Fruit fly (Drosophila melanogaster) whole organism, embryonic: ENCODE results near the gene CG12519.

Experiments
- Ada2b ChIP-seq: fragments of 200-800 bp; sonication (Bioruptor generic); IDR thresholded peaks from 2 replicates; pipeline ENCODE4 v1.3.6; 2022; ENCODE audit warnings: missing biosample characterization, missing genetic modification characterization
- CG11085 ChIP-seq: fragments of 200-800 bp; sonication (Bioruptor generic); IDR thresholded peaks from 2 replicates; pipeline ENCODE4 v1.3.6; 2022; ENCODE audit warnings: missing biosample characterization, missing genetic modification characterization
- CG12071 ChIP-seq: fragments of 200-800 bp; sonication (Bioruptor generic); optimal IDR thresholded peaks from 3 replicates; lab custom pipeline; 2018; ENCODE audit warnings: missing biosample characterization, mild to moderate bottlenecking, missing genetic modification characterization
- CG12391 ChIP-seq: fragments of 200-800 bp; sonication (Bioruptor generic); optimal IDR thresholded peaks from 3 replicates; lab custom pipeline; 2018; ENCODE audit warnings: missing biosample characterization, mild to moderate bottlenecking, missing genetic modification characterization, moderate library complexity
- CG13894 ChIP-seq: fragments of 200-800 bp; sonication (Bioruptor generic); optimal IDR thresholded peaks from 3 replicates; lab custom pipeline; 2018; ENCODE audit warnings: missing biosample characterization, mild to moderate bottlenecking, missing genetic modification characterization, moderate library complexity
- CG14050 ChIP-seq: fragments of 200-800 bp; sonication (Bioruptor generic); IDR thresholded peaks from 3 replicates; pipeline ENCODE4 v1.3.6; 2022; ENCODE audit warnings: missing biosample characterization, missing genetic modification characterization
- CG14667 ChIP-seq: fragments of 200-800 bp; sonication (Bioruptor generic); IDR thresholded peaks from 2 replicates; pipeline ENCODE4 v1.3.6; 2022; ENCODE audit warnings: missing biosample characterization, missing genetic modification characterization
- CG15601 ChIP-seq: fragments of 200-800 bp; sonication (Bioruptor generic); optimal IDR thresholded peaks from 3 replicates; lab custom pipeline; 2019; ENCODE audit warnings: missing biosample characterization, mild to moderate bottlenecking, missing genetic modification characterization, moderate library complexity
- CG1647 ChIP-seq: fragments of 200-800 bp; sonication (Bioruptor generic); optimal IDR thresholded peaks from 3 replicates; lab custom pipeline; 2016; ENCODE audit warnings: missing biosample characterization, missing genetic modification characterization
- CG17568 ChIP-seq: fragments of 200-800 bp; sonication (Bioruptor generic); optimal IDR thresholded peaks from 2 replicates; lab custom pipeline; 2018; ENCODE audit warnings: missing biosample characterization, mild to moderate bottlenecking, missing genetic modification characterization, moderate library complexity
- CG1792 ChIP-seq: fragments of 200-800 bp; sonication (Bioruptor generic); optimal IDR thresholded peaks from 2 replicates; lab custom pipeline; 2016; ENCODE audit warnings: missing biosample characterization, missing genetic modification characterization
- CG2202 ChIP-seq: fragments of 200-800 bp; sonication (Bioruptor generic); optimal IDR thresholded peaks from 2 replicates; lab custom pipeline; 2018; ENCODE audit warnings: missing biosample characterization, mild to moderate bottlenecking, missing genetic modification characterization
- CG2678 ChIP-seq: fragments of 200-800 bp; sonication (Bioruptor generic); optimal IDR thresholded peaks from 3 replicates; lab custom pipeline; 2019; ENCODE audit warnings: missing biosample characterization, mild to moderate bottlenecking, missing genetic modification characterization, moderate library complexity
- CG30020 ChIP-seq: fragments of 200-800 bp; optimal IDR thresholded peaks from 2 replicates; lab custom pipeline; 2019; ENCODE audit warnings: missing biosample characterization, mild to moderate bottlenecking, missing genetic modification characterization, moderate library complexity
- CG31224 ChIP-seq: fragments of 200-800 bp; sonication (Bioruptor generic); IDR thresholded peaks from 2 replicates; pipeline ENCODE4 v1.3.6; 2022; ENCODE audit warnings: missing biosample characterization, missing genetic modification characterization
- CG34422 ChIP-seq: fragments of 200-800 bp; sonication (Bioruptor generic); IDR thresholded peaks from 3 replicates; pipeline ENCODE4 v1.3.6; 2022; ENCODE audit warnings: missing biosample characterization, missing genetic modification characterization
- CG42726 ChIP-seq: fragments of 200-800 bp; sonication (Bioruptor generic); IDR thresholded peaks from 2 replicates; pipeline ENCODE4 v1.3.6; 2022; ENCODE audit warnings: missing biosample characterization, missing genetic modification characterization; ENCODE audit not compliant: partially characterized antibody
- CG6272 ChIP-seq: fragments of 200-800 bp; sonication (Bioruptor generic); IDR thresholded peaks from 2 replicates; pipeline ENCODE4 v1.3.6; 2022; ENCODE audit warnings: missing biosample characterization, missing genetic modification characterization
- CG7372 ChIP-seq: fragments of 200-800 bp; sonication (Bioruptor generic); IDR thresholded peaks from 2 replicates; pipeline ENCODE4 v1.3.6; 2022; ENCODE audit warnings: missing biosample characterization, missing genetic modification characterization
- CG9609 ChIP-seq: fragments of 200-800 bp; sonication (Bioruptor generic); optimal IDR thresholded peaks from 3 replicates; lab custom pipeline; 2016; ENCODE audit warnings: missing biosample characterization, missing genetic modification characterization
- Dip3 ChIP-seq: fragments of 200-800 bp; sonication (Bioruptor generic); optimal IDR thresholded peaks from 3 replicates; lab custom pipeline; 2016; ENCODE audit warnings: missing biosample characterization, missing genetic modification characterization
- HLH3B ChIP-seq: fragments of 200-800 bp; sonication (Bioruptor generic); IDR thresholded peaks from 2 replicates; pipeline ENCODE4 v1.3.6; 2022; ENCODE audit warnings: missing biosample characterization, missing genetic modification characterization
- HLH4C ChIP-seq: fragments of 200-800 bp; sonication (Bioruptor generic); IDR thresholded peaks from 3 replicates; pipeline ENCODE4 v1.3.6; 2022; ENCODE audit warnings: missing biosample characterization, missing genetic modification characterization; ENCODE audit not compliant: partially characterized antibody
- Lhr ChIP-seq: fragments of 200-800 bp; sonication (Bioruptor generic); optimal IDR thresholded peaks from 3 replicates; lab custom pipeline; 2017; ENCODE audit warnings: mild to moderate bottlenecking, missing biosample characterization, missing genetic modification reagents, missing genetic modification characterization
- Lim3 ChIP-seq: fragments of 200-800 bp; sonication (Bioruptor generic); IDR thresholded peaks from 2 replicates; pipeline ENCODE4 v1.3.6; 2022; ENCODE audit warnings: missing biosample characterization, missing genetic modification characterization
- Myb ChIP-seq: fragments of 200-800 bp; sonication (Bioruptor generic); optimal IDR thresholded peaks from 2 replicates; lab custom pipeline; 2016; ENCODE audit warnings: missing biosample characterization, missing genetic modification characterization
- NK7.1 ChIP-seq: fragments of 200-800 bp; sonication (Bioruptor generic); optimal IDR thresholded peaks from 3 replicates; lab custom pipeline; 2016; ENCODE audit warnings: missing biosample characterization, missing genetic modification characterization
- PHDP ChIP-seq: fragments of 200-800 bp; sonication (Bioruptor generic); optimal IDR thresholded peaks from 3 replicates; lab custom pipeline; 2018; ENCODE audit warnings: missing biosample characterization, mild to moderate bottlenecking, missing genetic modification characterization, moderate library complexity
- Ssrp ChIP-seq: fragments of 200-800 bp; sonication (Bioruptor generic); optimal IDR thresholded peaks from 2 replicates; lab custom pipeline; 2018; ENCODE audit warnings: missing biosample characterization, mild to moderate bottlenecking, missing genetic modification characterization, moderate library complexity
- Stat92E ChIP-seq, 3 experiments: fragments of >200 bp in 2 of 3; fragments of 200-800 bp in 1 of 3; sonication (Bioruptor generic) in 1 of 3; optimal IDR thresholded peaks; 2 replicates each; lab custom pipeline; 2017 to 2019; ENCODE audit warnings: missing biosample characterization in 3 of 3, missing genetic modification characterization in 3 of 3, mild to moderate bottlenecking in 1 of 3, moderate library complexity in 1 of 3
- ap ChIP-seq: fragments of 200-800 bp; sonication (Bioruptor generic); IDR thresholded peaks from 2 replicates; pipeline ENCODE4 v1.3.6; 2022; ENCODE audit warnings: missing biosample characterization, missing genetic modification characterization
- ash1 ChIP-seq: fragments of 200-800 bp; sonication (Bioruptor generic); optimal IDR thresholded peaks from 2 replicates; lab custom pipeline; 2018; ENCODE audit warnings: missing biosample characterization, mild to moderate bottlenecking, missing genetic modification characterization
- az2 ChIP-seq: fragments of 200-800 bp; sonication (Bioruptor generic); optimal IDR thresholded peaks from 3 replicates; lab custom pipeline; 2016; ENCODE audit warnings: missing biosample characterization, missing genetic modification characterization
- caup ChIP-seq: fragments of 200-800 bp; sonication (Bioruptor generic); optimal IDR thresholded peaks from 3 replicates; lab custom pipeline; 2017; ENCODE audit warnings: missing biosample characterization, mild to moderate bottlenecking, missing genetic modification characterization, moderate library complexity; ENCODE audit not compliant: severe bottlenecking
- cg ChIP-seq: fragments of 200-800 bp; sonication (Bioruptor generic); optimal IDR thresholded peaks from 3 replicates; lab custom pipeline; 2019; ENCODE audit warnings: missing biosample characterization, mild to moderate bottlenecking, missing genetic modification characterization, moderate library complexity
- chinmo ChIP-seq: fragments of 200-800 bp; sonication (Bioruptor generic); IDR thresholded peaks from 4 replicates; pipeline ENCODE4 v1.3.6; 2022; ENCODE audit warnings: missing biosample characterization, missing genetic modification characterization; ENCODE audit not compliant: partially characterized antibody
- crp ChIP-seq, 2 experiments: fragments of 200-800 bp; sonication (Bioruptor generic); optimal IDR thresholded peaks; 2 replicates in 1 of 2; 3 replicates in 1 of 2; lab custom pipeline; 2017; ENCODE audit warnings: missing biosample characterization in 2 of 2, missing genetic modification characterization in 2 of 2, mild to moderate bottlenecking in 1 of 2, moderate library complexity in 1 of 2
- esg ChIP-seq: fragments of 200-800 bp; sonication (Bioruptor generic); conservative IDR thresholded peaks from 2 replicates; pipeline ENCODE4 v1.3.6; 2022; ENCODE audit warnings: missing biosample characterization, missing genetic modification characterization
- ewg ChIP-seq: fragments of 200-800 bp; sonication (Bioruptor generic); optimal IDR thresholded peaks from 3 replicates; lab custom pipeline; 2017; ENCODE audit warnings: mild to moderate bottlenecking, missing biosample characterization, missing genetic modification reagents, missing genetic modification characterization
- fd96Cb ChIP-seq: fragments of 200-800 bp; sonication (Bioruptor generic); optimal IDR thresholded peaks from 2 replicates; lab custom pipeline; 2018; ENCODE audit warnings: missing biosample characterization, mild to moderate bottlenecking, missing genetic modification characterization, moderate library complexity
- grn ChIP-seq: fragments of 200-800 bp; sonication (Bioruptor generic); optimal IDR thresholded peaks from 3 replicates; lab custom pipeline; 2017; ENCODE audit warnings: missing biosample characterization, missing genetic modification characterization
- insv ChIP-seq, 2 experiments: fragments of 200-800 bp; sonication (Bioruptor generic); optimal IDR thresholded peaks; 3 replicates each; lab custom pipeline; 2016 to 2018; ENCODE audit warnings: missing biosample characterization in 2 of 2, missing genetic modification characterization in 2 of 2
- jigr1 ChIP-seq: fragments of 200-800 bp; sonication (Bioruptor generic); IDR thresholded peaks from 3 replicates; pipeline ENCODE4 v1.3.6; 2022; ENCODE audit warnings: missing biosample characterization, missing genetic modification characterization
- pnt ChIP-seq: fragments of 200-800 bp; sonication (Bioruptor generic); optimal IDR thresholded peaks from 3 replicates; lab custom pipeline; 2016; ENCODE audit warnings: missing biosample characterization, missing genetic modification characterization
- ranshi ChIP-seq: fragments of 200-800 bp; sonication (Bioruptor generic); IDR thresholded peaks from 2 replicates; pipeline ENCODE4 v1.3.6; 2022; ENCODE audit warnings: missing biosample characterization, missing genetic modification characterization
- shn ChIP-seq: fragments of 200-800 bp; sonication (Bioruptor generic); optimal IDR thresholded peaks from 3 replicates; lab custom pipeline; 2016; ENCODE audit warnings: missing biosample characterization, missing genetic modification characterization
- slbo ChIP-seq: fragments of 200-800 bp; sonication (Bioruptor generic); IDR thresholded peaks from 2 replicates; pipeline ENCODE4 v1.3.6; 2022; ENCODE audit warnings: missing biosample characterization, missing genetic modification characterization
- ssp ChIP-seq: fragments of 200-800 bp; sonication (Bioruptor generic); IDR thresholded peaks from 2 replicates; pipeline ENCODE4 v1.3.6; 2022; ENCODE audit warnings: missing biosample characterization, missing genetic modification characterization
- ttk ChIP-seq: fragments of 200-800 bp; sonication (Bioruptor generic); IDR thresholded peaks from 2 replicates; pipeline ENCODE4 v2.1.2; 2022; ENCODE audit warnings: missing biosample characterization, missing genetic modification characterization
- tx ChIP-seq: fragments of 200-800 bp; sonication (Bioruptor generic); optimal IDR thresholded peaks from 2 replicates; lab custom pipeline; 2016; ENCODE audit warnings: missing biosample characterization, missing genetic modification characterization
- zfh1 ChIP-seq: fragments of 200-800 bp; sonication (Bioruptor generic); IDR thresholded peaks from 3 replicates; pipeline ENCODE4 v1.3.6; 2022; ENCODE audit warnings: missing biosample characterization, missing genetic modification characterization

The CG12519 gene

dm6 chr3L:19495991-19496588, 23.8 kb downstream of the CG12519 start (continued):
- TF ChIP-seq CG7372 (GFP tag; lab: Robert Waterston, UW) (no peak), Ada2b (no peak), tx (GFP tag; lab: Kevin White, UChicago) (no peak), Ssrp (tag; lab: Kevin White, UChicago) (no peak), fd96Cb (no peak), Lim3 (no peak), CG2202 (tag; lab: Kevin White, UChicago) (no peak), Myb (no peak), PHDP (tag; lab: Kevin White, UChicago) (peak; percentile 11), ssp (no peak), Lhr (GFP tag; lab: Kevin White, UChicago) (no peak), chinmo (0 out of 4 replicates have a peak, but pooled peaks have one; percentile 23), grn (GFP tag; lab: Kevin White, UChicago) (no peak), zfh1 (GFP tag; lab: Robert Waterston, UW) (no peak), jigr1 (no peak), CG11085 (GFP tag; lab: Robert Waterston, UW) (no peak), CG2678 (peak; percentile 46), cg (GFP tag; lab: Kevin White, UChicago) (no peak), CG6272 (GFP tag; lab: Robert Waterston, UW) (no peak), ttk (no peak), CG1792 (no peak), CG34422 (GFP tag; lab: Robert Waterston, UW) (no peak), Stat92E (GFP tag; optimal IDR thresholded peaks at IDR 0.05; lab: Kevin White, UChicago) (no peak), CG42726 (no peak), Dip3 (GFP tag; lab: Kevin White, UChicago) (no peak), ap (GFP tag; lab: Robert Waterston, UW) (no peak), CG31224 (GFP tag; lab: Robert Waterston, UW) (no peak), az2 (GFP tag; lab: Kevin White, UChicago) (no peak), CG9609 (GFP tag; lab: Kevin White, UChicago) (no peak), CG13894 (tag; lab: Kevin White, UChicago) (no peak), CG14667 (GFP tag; lab: Robert Waterston, UW) (no peak), caup (GFP tag; lab: Kevin White, UChicago) (no peak), CG17568 (GFP tag; lab: Kevin White, UChicago) (peak; percentile 15), CG12391 (tag; lab: Kevin White, UChicago) (no peak), insv (GFP tag; optimal IDR thresholded peaks at IDR 0.05; lab: Kevin White, UChicago) (no peak), ranshi (GFP tag; lab: Robert Waterston, UW) (no peak), shn (GFP tag; lab: Kevin White, UChicago) (no peak), slbo (GFP tag; lab: Robert Waterston, UW) (no peak), NK7.1 (GFP tag; lab: Kevin White, UChicago) (no peak), HLH3B (no peak), crp (GFP tag; optimal IDR thresholded peaks at IDR 0.05; lab: Kevin White, UChicago) (no peak), CG30020 (tag; lab: Kevin White, UChicago) (no peak), HLH4C (GFP tag; lab: Robert Waterston, UW) (no peak), esg (GFP tag; lab: Robert Waterston, UW) (no peak), CG12071 (GFP tag; lab: Kevin White, UChicago) (peak; percentile 41), CG15601 (no peak), CG14050 (no peak), CG1647 (no peak), ash1 (no peak), ewg (GFP tag; lab: Kevin White, UChicago) (no peak), pnt (GFP tag; lab: Kevin White, UChicago) (no peak)
